Fruit fly (Drosophila melanogaster) whole organism, embryonic: ENCODE measurements around the gene HIP-R.
A peak's percentile ranks its signal among the peaks of the same experiment; 100 is the strongest.

ENCODE experiments used
- Antp ChIP-seq: fragments of 200-800 bp; sonication (Bioruptor generic); optimal IDR thresholded peaks from 3 replicates; lab custom pipeline; 2016; ENCODE audit warnings: missing biosample characterization, missing genetic modification characterization
- Atf-2 ChIP-seq: fragments of 200-800 bp; sonication (Bioruptor generic); optimal IDR thresholded peaks from 2 replicates; lab custom pipeline; 2016; ENCODE audit warnings: missing biosample characterization, missing genetic modification characterization
- CG10654 ChIP-seq: fragments of 200-800 bp; sonication (Bioruptor generic); optimal IDR thresholded peaks from 2 replicates; lab custom pipeline; 2016; ENCODE audit warnings: missing biosample characterization, missing genetic modification characterization
- CG11723 ChIP-seq: fragments of 200-800 bp; sonication (Bioruptor generic); optimal IDR thresholded peaks from 2 replicates; lab custom pipeline; 2017; ENCODE audit warnings: missing biosample characterization, mild to moderate bottlenecking, missing genetic modification characterization
- CG12071 ChIP-seq: fragments of 200-800 bp; sonication (Bioruptor generic); optimal IDR thresholded peaks from 3 replicates; lab custom pipeline; 2018; ENCODE audit warnings: missing biosample characterization, mild to moderate bottlenecking, missing genetic modification characterization
- CG14860 ChIP-seq: fragments of 200-800 bp; sonication (Bioruptor generic); IDR thresholded peaks from 3 replicates; pipeline ENCODE4 v1.3.6; 2022; ENCODE audit warnings: missing biosample characterization, missing genetic modification characterization; ENCODE audit not compliant: partially characterized antibody
- CG14965 ChIP-seq: fragments of 200-800 bp; sonication (Bioruptor generic); optimal IDR thresholded peaks from 2 replicates; lab custom pipeline; 2016; ENCODE audit warnings: missing biosample characterization, missing genetic modification characterization, borderline replicate concordance
- CG15696 ChIP-seq: fragments of 200-800 bp; sonication (Bioruptor generic); optimal IDR thresholded peaks from 2 replicates; lab custom pipeline; 2019; ENCODE audit warnings: missing biosample characterization, mild to moderate bottlenecking, missing genetic modification characterization, moderate library complexity
- CG18599 ChIP-seq: fragments of 200-800 bp; sonication (Bioruptor generic); optimal IDR thresholded peaks from 3 replicates; lab custom pipeline; 2017; ENCODE audit warnings: missing biosample characterization, missing genetic modification characterization, mild to moderate bottlenecking, moderate library complexity, missing genetic modification reagents
- CG2116 ChIP-seq: fragments of 200-800 bp; sonication (Bioruptor generic); optimal IDR thresholded peaks from 3 replicates; lab custom pipeline; 2018; ENCODE audit warnings: missing biosample characterization, mild to moderate bottlenecking, missing genetic modification characterization
- CG2199 ChIP-seq: fragments of 200-800 bp; sonication (Bioruptor generic); IDR thresholded peaks from 3 replicates; pipeline ENCODE4 v1.3.6; 2022; ENCODE audit warnings: missing biosample characterization, missing genetic modification characterization
- CG2202 ChIP-seq: fragments of 200-800 bp; sonication (Bioruptor generic); optimal IDR thresholded peaks from 2 replicates; lab custom pipeline; 2018; ENCODE audit warnings: missing biosample characterization, mild to moderate bottlenecking, missing genetic modification characterization
- CG32532 ChIP-seq: fragments of 200-800 bp; sonication (Bioruptor generic); IDR thresholded peaks from 2 replicates; pipeline ENCODE4 v1.3.6; 2022; ENCODE audit warnings: missing biosample characterization, missing genetic modification characterization
- CG3281 ChIP-seq: fragments of 200-800 bp; sonication (Bioruptor generic); optimal IDR thresholded peaks from 3 replicates; lab custom pipeline; 2017; ENCODE audit warnings: missing biosample characterization, mild to moderate bottlenecking, missing genetic modification characterization
- CG3847 ChIP-seq: fragments of 200-800 bp; sonication (Bioruptor generic); IDR thresholded peaks from 2 replicates; pipeline ENCODE4 v1.3.6; 2022; ENCODE audit warnings: missing biosample characterization, missing genetic modification characterization
- CG4854 ChIP-seq: fragments of 200-800 bp; sonication (Bioruptor generic); optimal IDR thresholded peaks from 2 replicates; lab custom pipeline; 2016; ENCODE audit warnings: missing biosample characterization, missing genetic modification characterization, inconsistent platforms
- CG6765 ChIP-seq: fragments of 200-800 bp; sonication (Bioruptor generic); optimal IDR thresholded peaks from 3 replicates; lab custom pipeline; 2017; ENCODE audit warnings: missing biosample characterization, mild to moderate bottlenecking, missing genetic modification characterization
- CG6854 ChIP-seq: fragments of 200-800 bp; sonication (Bioruptor generic); optimal IDR thresholded peaks from 3 replicates; lab custom pipeline; 2017; ENCODE audit warnings: missing biosample characterization, mild to moderate bottlenecking, missing genetic modification characterization
- Deaf1 ChIP-seq: fragments of 200-800 bp; optimal IDR thresholded peaks from 3 replicates; lab custom pipeline; 2019; ENCODE audit warnings: missing biosample characterization, mild to moderate bottlenecking, missing genetic modification characterization, moderate library complexity
- Dip3 ChIP-seq: fragments of 200-800 bp; sonication (Bioruptor generic); optimal IDR thresholded peaks from 3 replicates; lab custom pipeline; 2016; ENCODE audit warnings: missing biosample characterization, missing genetic modification characterization
- Gsc ChIP-seq: fragments of 200-800 bp; sonication (Bioruptor generic); IDR thresholded peaks from 2 replicates; pipeline ENCODE4 v1.3.6; 2022; ENCODE audit warnings: missing biosample characterization, missing genetic modification characterization
- Hey ChIP-seq: fragments of 200-800 bp; sonication (Bioruptor generic); optimal IDR thresholded peaks from 3 replicates; lab custom pipeline; 2018; ENCODE audit warnings: missing biosample characterization, mild to moderate bottlenecking, missing genetic modification characterization
- Hr39 ChIP-seq: fragments of >200 bp; optimal IDR thresholded peaks from 2 replicates; lab custom pipeline; 2017
- Nf-YB ChIP-seq: fragments of 200-800 bp; sonication (Bioruptor generic); optimal IDR thresholded peaks from 3 replicates; lab custom pipeline; 2019; ENCODE audit warnings: missing biosample characterization, mild to moderate bottlenecking, missing genetic modification characterization, moderate library complexity
- Ssrp ChIP-seq: fragments of 200-800 bp; sonication (Bioruptor generic); optimal IDR thresholded peaks from 2 replicates; lab custom pipeline; 2018; ENCODE audit warnings: missing biosample characterization, mild to moderate bottlenecking, missing genetic modification characterization, moderate library complexity
- Stat92E ChIP-seq, 3 experiments: fragments of >200 bp in 2 of 3; fragments of 200-800 bp in 1 of 3; sonication (Bioruptor generic) in 1 of 3; optimal IDR thresholded peaks; 2 replicates each; lab custom pipeline; 2017 to 2019; ENCODE audit warnings: missing biosample characterization in 3 of 3, missing genetic modification characterization in 3 of 3, mild to moderate bottlenecking in 1 of 3, moderate library complexity in 1 of 3
- TFAM ChIP-seq: fragments of 200-800 bp; sonication (Bioruptor generic); optimal IDR thresholded peaks from 2 replicates; lab custom pipeline; 2017; ENCODE audit warnings: missing biosample characterization, missing genetic modification characterization, inconsistent platforms
- Usf ChIP-seq: fragments of 200-800 bp; sonication (Bioruptor generic); optimal IDR thresholded peaks from 2 replicates; lab custom pipeline; 2017; ENCODE audit warnings: missing genotype, missing biosample characterization, missing genetic modification characterization
- amos ChIP-seq: fragments of 200-800 bp; sonication (Bioruptor generic); IDR thresholded peaks from 2 replicates; pipeline ENCODE4 v1.3.6; 2022; ENCODE audit warnings: missing biosample characterization, missing genetic modification characterization; ENCODE audit not compliant: partially characterized antibody
- chn ChIP-seq: fragments of 200-800 bp; sonication (Bioruptor generic); optimal IDR thresholded peaks from 2 replicates; lab custom pipeline; 2016; ENCODE audit warnings: missing biosample characterization, missing genetic modification characterization
- disco-r ChIP-seq: fragments of 200-800 bp; sonication (Bioruptor generic); optimal IDR thresholded peaks from 2 replicates; lab custom pipeline; 2016; ENCODE audit warnings: missing biosample characterization, missing genetic modification characterization
- dmrt11E ChIP-seq: fragments of 200-800 bp; sonication (Bioruptor generic); optimal IDR thresholded peaks from 3 replicates; lab custom pipeline; 2018; ENCODE audit warnings: missing biosample characterization, mild to moderate bottlenecking, missing genetic modification characterization, moderate library complexity
- dysf ChIP-seq: fragments of 200-800 bp; sonication (Bioruptor generic); IDR thresholded peaks from 3 replicates; pipeline ENCODE4 v1.3.6; 2022; ENCODE audit warnings: missing biosample characterization, missing genetic modification characterization
- ems ChIP-seq: fragments of 200-800 bp; sonication (Bioruptor generic); optimal IDR thresholded peaks from 3 replicates; lab custom pipeline; 2016; ENCODE audit warnings: missing biosample characterization, missing genetic modification characterization
- ewg ChIP-seq: fragments of 200-800 bp; sonication (Bioruptor generic); optimal IDR thresholded peaks from 3 replicates; lab custom pipeline; 2017; ENCODE audit warnings: mild to moderate bottlenecking, missing biosample characterization, missing genetic modification reagents, missing genetic modification characterization
- fd96Cb ChIP-seq: fragments of 200-800 bp; sonication (Bioruptor generic); optimal IDR thresholded peaks from 2 replicates; lab custom pipeline; 2018; ENCODE audit warnings: missing biosample characterization, mild to moderate bottlenecking, missing genetic modification characterization, moderate library complexity
- ftz-f1 ChIP-seq: fragments of 200-800 bp; sonication (Bioruptor generic); optimal IDR thresholded peaks from 2 replicates; lab custom pipeline; 2016; ENCODE audit warnings: missing biosample characterization, missing genetic modification characterization
- gsb ChIP-seq: fragments of 200-800 bp; sonication (Bioruptor generic); IDR thresholded peaks from 2 replicates; pipeline ENCODE4 v1.3.6; 2022; ENCODE audit warnings: missing biosample characterization, missing genetic modification characterization
- gsb-n ChIP-seq: fragments of 200-800 bp; sonication (Bioruptor generic); optimal IDR thresholded peaks from 3 replicates; lab custom pipeline; 2018; ENCODE audit warnings: missing biosample characterization, mild to moderate bottlenecking, missing genetic modification characterization
- hb ChIP-seq: fragments of 200-800 bp; sonication (Bioruptor generic); IDR thresholded peaks from 3 replicates; pipeline ENCODE4 v1.3.6; 2022; ENCODE audit warnings: missing biosample characterization, missing genetic modification characterization; ENCODE audit not compliant: partially characterized antibody
- jing ChIP-seq: fragments of 200-800 bp; sonication (Bioruptor generic); optimal IDR thresholded peaks from 2 replicates; lab custom pipeline; 2018; ENCODE audit warnings: missing biosample characterization, mild to moderate bottlenecking, missing genetic modification characterization
- ken ChIP-seq: fragments of 200-800 bp; sonication (Bioruptor generic); IDR thresholded peaks from 3 replicates; pipeline ENCODE4 v1.3.6; 2022; ENCODE audit warnings: missing biosample characterization, missing genetic modification characterization
- knrl ChIP-seq: fragments of 200-800 bp; sonication (Bioruptor generic); IDR thresholded peaks from 3 replicates; pipeline ENCODE4 v1.3.6; 2022; ENCODE audit warnings: missing biosample characterization, missing genetic modification characterization; ENCODE audit not compliant: partially characterized antibody
- lbe ChIP-seq: fragments of 200-800 bp; sonication (Bioruptor generic); optimal IDR thresholded peaks from 2 replicates; lab custom pipeline; 2016; ENCODE audit warnings: missing biosample characterization, mild to moderate bottlenecking, missing genetic modification characterization
- pros ChIP-seq: fragments of 200-800 bp; sonication (Bioruptor generic); optimal IDR thresholded peaks from 3 replicates; lab custom pipeline; 2019; ENCODE audit warnings: missing biosample characterization, mild to moderate bottlenecking, missing genetic modification characterization, moderate library complexity
- repo ChIP-seq: fragments of 200-800 bp; sonication (Bioruptor generic); optimal IDR thresholded peaks from 2 replicates; lab custom pipeline; 2016; ENCODE audit warnings: missing biosample characterization, missing genetic modification characterization
- shn ChIP-seq: fragments of 200-800 bp; sonication (Bioruptor generic); optimal IDR thresholded peaks from 3 replicates; lab custom pipeline; 2016; ENCODE audit warnings: missing biosample characterization, missing genetic modification characterization
- sim ChIP-seq: fragments of 200-800 bp; sonication (Bioruptor generic); IDR thresholded peaks from 2 replicates; pipeline ENCODE4 v1.3.6; 2022; ENCODE audit warnings: missing biosample characterization, missing genetic modification characterization
- sug ChIP-seq: fragments of 200-800 bp; optimal IDR thresholded peaks from 2 replicates; lab custom pipeline; 2019; ENCODE audit warnings: missing biosample characterization, mild to moderate bottlenecking, missing genetic modification characterization, moderate library complexity
- toy ChIP-seq: fragments of 200-800 bp; sonication (Bioruptor generic); IDR thresholded peaks from 2 replicates; pipeline ENCODE4 v1.3.6; 2022; ENCODE audit warnings: missing biosample characterization, missing genetic modification characterization
- tup ChIP-seq: fragments of 200-800 bp; sonication (Bioruptor generic); optimal IDR thresholded peaks from 2 replicates; lab custom pipeline; 2016; ENCODE audit warnings: missing biosample characterization, mild to moderate bottlenecking, missing genetic modification characterization, moderate library complexity

HIP-R gene

dm6 chrX:3748248-3748647 is 41.5 kb upstream of the HIP-R start (continued):
- no peak for TF ChIP-seq toy
- peak; percentile 49; the same call in 1 of the 3 replicates for TF ChIP-seq ken
- peak; percentile 62; the same call in 1 of the 2 replicates for TF ChIP-seq CG32532 (GFP tag; lab: Robert Waterston, UW)
- no peak for TF ChIP-seq TFAM (GFP tag; lab: Kevin White, UChicago)
- TF ChIP-seq sim (GFP tag; lab: Robert Waterston, UW), result no peak
- peak; percentile 46 for TF ChIP-seq Usf (GFP tag; lab: Kevin White, UChicago)
- no peak for TF ChIP-seq Antp (GFP tag; lab: Kevin White, UChicago)
- no peak for TF ChIP-seq shn (GFP tag; lab: Kevin White, UChicago)
- TF ChIP-seq CG6765 (GFP tag; lab: Kevin White, UChicago), result peak; percentile 63
- peak; percentile 40 for TF ChIP-seq Nf-YB
- TF ChIP-seq dmrt11E (tag; lab: Kevin White, UChicago), result peak; percentile 52
- no peak for TF ChIP-seq Gsc (GFP tag; lab: Robert Waterston, UW)
- TF ChIP-seq CG12071, result peak; percentile 46
- TF ChIP-seq CG18599, result peak; percentile 89
- no peak for TF ChIP-seq Stat92E (GFP tag; optimal IDR thresholded peaks at IDR 0.05; lab: Kevin White, UChicago)
- TF ChIP-seq ems (GFP tag; lab: Kevin White, UChicago), result no peak
- peak; percentile 41 for TF ChIP-seq sug
- TF ChIP-seq CG15696 (tag; lab: Kevin White, UChicago), result no peak
- TF ChIP-seq CG6854 (GFP tag; lab: Kevin White, UChicago), result peak; percentile 53
- TF ChIP-seq ftz-f1 (GFP tag; lab: Kevin White, UChicago), result no peak
- no peak for TF ChIP-seq Atf-2 (GFP tag; lab: Kevin White, UChicago)
- peak; percentile 2 for TF ChIP-seq gsb-n
- TF ChIP-seq hb, result no peak
- no peak for TF ChIP-seq amos (GFP tag; lab: Robert Waterston, UW)
- no peak for TF ChIP-seq CG14965 (GFP tag; lab: Kevin White, UChicago)
- TF ChIP-seq chn (GFP tag; lab: Kevin White, UChicago), result no peak
- peak; percentile 69; the same call in 2 of the 3 replicates for TF ChIP-seq dysf (GFP tag; lab: Robert Waterston, UW)
- TF ChIP-seq CG2199, result no peak
- peak; percentile 58 for TF ChIP-seq CG3847
- TF ChIP-seq Dip3 (GFP tag; lab: Kevin White, UChicago), result peak; percentile 1
- no peak for TF ChIP-seq CG2116 (GFP tag; lab: Kevin White, UChicago)
- TF ChIP-seq CG3281 (GFP tag; lab: Kevin White, UChicago), result peak; percentile 83
- TF ChIP-seq Hey, result no peak
- TF ChIP-seq Ssrp, result peak; percentile 62
- no peak for TF ChIP-seq knrl (GFP tag; lab: Robert Waterston, UW)
- TF ChIP-seq CG4854, result peak; percentile 19
- no peak for TF ChIP-seq repo (GFP tag; lab: Kevin White, UChicago)
- peak; percentile 19 for TF ChIP-seq jing (GFP tag; lab: Kevin White, UChicago)
- no peak for TF ChIP-seq CG14860 (GFP tag; lab: Robert Waterston, UW)
- no peak for TF ChIP-seq Hr39 (lab: Kevin White, UChicago)
- no peak for TF ChIP-seq pros (GFP tag; lab: Kevin White, UChicago)
- peak; percentile 1 for TF ChIP-seq Deaf1
- TF ChIP-seq ewg (GFP tag; lab: Kevin White, UChicago), result peak; percentile 33
- TF ChIP-seq CG11723 (GFP tag; lab: Kevin White, UChicago), result peak; percentile 49
- TF ChIP-seq disco-r, result no peak
- peak; percentile 1 for TF ChIP-seq tup
- peak; percentile 36 for TF ChIP-seq CG10654
- peak; percentile 84 for TF ChIP-seq lbe (GFP tag; lab: Kevin White, UChicago)
- no peak for TF ChIP-seq CG2202
- TF ChIP-seq fd96Cb, result peak; percentile 69
- 0 out of 2 replicates have a peak, but pooled peaks have one; percentile 27 for TF ChIP-seq gsb (GFP tag; lab: Robert Waterston, UW)
